Fruit fly (Drosophila melanogaster) whole organism, embryonic: Measurements from ENCODE around the gene Gr98b.

Source experiments
- Adf1 ChIP-seq: fragments of 200-800 bp; sonication (Bioruptor generic); IDR thresholded peaks from 2 replicates; pipeline ENCODE4 v1.3.6; 2022; ENCODE audit warnings: missing biosample characterization, missing genetic modification characterization
- B-H2 ChIP-seq: fragments of 200-800 bp; sonication (Bioruptor generic); optimal IDR thresholded peaks from 2 replicates; lab custom pipeline; 2018; ENCODE audit warnings: missing biosample characterization, mild to moderate bottlenecking, missing genetic modification characterization
- BEAF-32 ChIP-seq: fragments of 200-800 bp; sonication (Bioruptor generic); optimal IDR thresholded peaks from 3 replicates; lab custom pipeline; 2017; ENCODE audit warnings: missing biosample characterization, missing genetic modification characterization, mild to moderate bottlenecking, moderate library complexity, missing genetic modification reagents
- BtbVII ChIP-seq: fragments of 200-800 bp; sonication (Bioruptor generic); optimal IDR thresholded peaks from 3 replicates; lab custom pipeline; 2017; ENCODE audit warnings: missing biosample characterization, mild to moderate bottlenecking, missing genetic modification characterization
- CG1024 ChIP-seq: fragments of 200-800 bp; sonication (Bioruptor generic); IDR thresholded peaks from 2 replicates; pipeline ENCODE4 v1.3.6; 2022; ENCODE audit warnings: missing biosample characterization, missing genetic modification characterization
- CG10321 ChIP-seq: fragments of 200-800 bp; sonication (Bioruptor generic); IDR thresholded peaks from 2 replicates; pipeline ENCODE4 v1.3.6; 2022; ENCODE audit warnings: missing biosample characterization, missing genetic modification characterization
- CG10366 ChIP-seq: fragments of 200-800 bp; sonication (Bioruptor generic); IDR thresholded peaks from 2 replicates; pipeline ENCODE4 v1.3.6; 2022; ENCODE audit warnings: missing biosample characterization, missing genetic modification characterization
- CG11085 ChIP-seq: fragments of 200-800 bp; sonication (Bioruptor generic); IDR thresholded peaks from 2 replicates; pipeline ENCODE4 v1.3.6; 2022; ENCODE audit warnings: missing biosample characterization, missing genetic modification characterization
- CG12744 ChIP-seq: fragments of 200-800 bp; sonication (Bioruptor generic); optimal IDR thresholded peaks from 2 replicates; lab custom pipeline; 2016; ENCODE audit warnings: missing biosample characterization, missing genetic modification characterization
- CG13123 ChIP-seq: fragments of 200-800 bp; sonication (Bioruptor generic); optimal IDR thresholded peaks from 2 replicates; lab custom pipeline; 2016; ENCODE audit warnings: missing biosample characterization, missing genetic modification characterization
- CG17385 ChIP-seq: fragments of 200-800 bp; sonication (Bioruptor generic); optimal IDR thresholded peaks from 3 replicates; lab custom pipeline; 2018; ENCODE audit warnings: missing biosample characterization, mild to moderate bottlenecking, missing genetic modification characterization
- CG17612 ChIP-seq: fragments of 200-800 bp; sonication (Bioruptor generic); IDR thresholded peaks from 2 replicates; pipeline ENCODE4 v1.3.6; 2022; ENCODE audit warnings: missing biosample characterization, missing genetic modification characterization
- CG1792 ChIP-seq: fragments of 200-800 bp; sonication (Bioruptor generic); optimal IDR thresholded peaks from 2 replicates; lab custom pipeline; 2016; ENCODE audit warnings: missing biosample characterization, missing genetic modification characterization
- CG18619 ChIP-seq: fragments of 200-800 bp; sonication (Bioruptor generic); optimal IDR thresholded peaks from 3 replicates; lab custom pipeline; 2017; ENCODE audit warnings: missing biosample characterization, mild to moderate bottlenecking, missing genetic modification characterization
- CG31224 ChIP-seq: fragments of 200-800 bp; sonication (Bioruptor generic); IDR thresholded peaks from 2 replicates; pipeline ENCODE4 v1.3.6; 2022; ENCODE audit warnings: missing biosample characterization, missing genetic modification characterization
- CG32767 ChIP-seq: fragments of 200-800 bp; sonication (Bioruptor generic); IDR thresholded peaks from 2 replicates; pipeline ENCODE4 v1.3.6; 2022; ENCODE audit warnings: missing biosample characterization, missing genetic modification characterization
- CG33213 ChIP-seq: fragments of 200-800 bp; sonication (Bioruptor generic); optimal IDR thresholded peaks from 3 replicates; lab custom pipeline; 2016; ENCODE audit warnings: missing biosample characterization, missing genetic modification characterization
- CG3407 ChIP-seq: fragments of 200-800 bp; sonication (Bioruptor generic); optimal IDR thresholded peaks from 2 replicates; lab custom pipeline; 2018; ENCODE audit warnings: missing biosample characterization, mild to moderate bottlenecking, missing genetic modification characterization
- CG3847 ChIP-seq: fragments of 200-800 bp; sonication (Bioruptor generic); IDR thresholded peaks from 2 replicates; pipeline ENCODE4 v1.3.6; 2022; ENCODE audit warnings: missing biosample characterization, missing genetic modification characterization
- CG4730 ChIP-seq: fragments of 200-800 bp; sonication (Bioruptor generic); IDR thresholded peaks from 2 replicates; pipeline ENCODE4 v1.3.6; 2022; ENCODE audit warnings: missing biosample characterization, missing genetic modification characterization
- CG5180 ChIP-seq: fragments of 200-800 bp; sonication (Bioruptor generic); optimal IDR thresholded peaks from 3 replicates; lab custom pipeline; 2017; ENCODE audit warnings: missing biosample characterization, missing genetic modification characterization, mild to moderate bottlenecking, moderate library complexity, missing genetic modification reagents
- CG6654 ChIP-seq: fragments of 200-800 bp; sonication (Bioruptor generic); optimal IDR thresholded peaks from 2 replicates; lab custom pipeline; 2017; ENCODE audit warnings: missing biosample characterization, mild to moderate bottlenecking, missing genetic modification characterization
- CG6683 ChIP-seq: fragments of 200-800 bp; sonication (Bioruptor generic); optimal IDR thresholded peaks from 2 replicates; lab custom pipeline; 2017; ENCODE audit warnings: missing biosample characterization, mild to moderate bottlenecking, missing genetic modification characterization, missing genetic modification reagents
- CG6689 ChIP-seq: fragments of 200-800 bp; sonication (Bioruptor generic); IDR thresholded peaks from 2 replicates; pipeline ENCODE4 v1.3.6; 2022; ENCODE audit warnings: missing biosample characterization, missing genetic modification characterization
- CG8944 ChIP-seq: fragments of 200-800 bp; sonication (Bioruptor generic); optimal IDR thresholded peaks from 3 replicates; lab custom pipeline; 2016; ENCODE audit warnings: missing biosample characterization, missing genetic modification characterization
- CG9215 ChIP-seq: fragments of 200-800 bp; sonication (Bioruptor generic); IDR thresholded peaks from 2 replicates; pipeline ENCODE4 v1.3.6; 2022; ENCODE audit warnings: missing biosample characterization, missing genetic modification characterization
- CG9727 ChIP-seq: fragments of 200-800 bp; sonication (Bioruptor generic); optimal IDR thresholded peaks from 3 replicates; lab custom pipeline; 2017; ENCODE audit warnings: missing biosample characterization, mild to moderate bottlenecking, missing genetic modification characterization
- CG9876 ChIP-seq: fragments of 200-800 bp; sonication (Bioruptor generic); optimal IDR thresholded peaks from 2 replicates; lab custom pipeline; 2016; ENCODE audit warnings: missing biosample characterization, missing genetic modification characterization
- Doc2 ChIP-seq: fragments of 200-800 bp; sonication (Bioruptor generic); IDR thresholded peaks from 2 replicates; pipeline ENCODE4 v1.3.6; 2022; ENCODE audit warnings: missing biosample characterization, missing genetic modification characterization
- Ets65A ChIP-seq: fragments of 200-800 bp; sonication (Bioruptor generic); peaks from one replicate; lab custom pipeline; 2016; ENCODE audit warnings: missing biosample characterization, missing genetic modification characterization
- Mes4 ChIP-seq: fragments of 200-800 bp; sonication (Bioruptor generic); optimal IDR thresholded peaks from 2 replicates; lab custom pipeline; 2016; ENCODE audit warnings: missing biosample characterization, missing genetic modification characterization
- Mrtf ChIP-seq: fragments of 200-800 bp; sonication (Bioruptor generic); IDR thresholded peaks from 3 replicates; pipeline ENCODE4 v1.3.6; 2022; ENCODE audit warnings: missing biosample characterization, missing genetic modification characterization
- NK7.1 ChIP-seq: fragments of 200-800 bp; sonication (Bioruptor generic); optimal IDR thresholded peaks from 3 replicates; lab custom pipeline; 2016; ENCODE audit warnings: missing biosample characterization, missing genetic modification characterization
- Six4 ChIP-seq: fragments of 200-800 bp; sonication (Bioruptor generic); optimal IDR thresholded peaks from 2 replicates; lab custom pipeline; 2016; ENCODE audit warnings: missing biosample characterization, missing genetic modification characterization
- Sox100B ChIP-seq: fragments of 200-800 bp; sonication (Bioruptor generic); optimal IDR thresholded peaks from 3 replicates; lab custom pipeline; 2018; ENCODE audit warnings: missing biosample characterization, mild to moderate bottlenecking, missing genetic modification characterization
- Taf1 ChIP-seq: fragments of 200-800 bp; sonication (Bioruptor generic); IDR thresholded peaks from 2 replicates; pipeline ENCODE4 v1.3.6; 2022; ENCODE audit warnings: missing biosample characterization, missing genetic modification characterization
- ara ChIP-seq: fragments of 200-800 bp; sonication (Bioruptor generic); IDR thresholded peaks from 2 replicates; pipeline ENCODE4 v1.3.6; 2022; ENCODE audit warnings: missing biosample characterization, missing genetic modification characterization
- cas ChIP-seq: fragments of 200-800 bp; sonication (Bioruptor generic); IDR thresholded peaks from 2 replicates; pipeline ENCODE4 v1.3.6; 2022; ENCODE audit warnings: missing biosample characterization, missing genetic modification characterization
- cato ChIP-seq: fragments of 200-800 bp; sonication (Bioruptor generic); optimal IDR thresholded peaks from 2 replicates; lab custom pipeline; 2016; ENCODE audit warnings: missing biosample characterization, missing genetic modification characterization, borderline replicate concordance
- chm ChIP-seq: fragments of 200-800 bp; sonication (Bioruptor generic); IDR thresholded peaks from 2 replicates; pipeline ENCODE4 v1.3.6; 2022; ENCODE audit warnings: missing biosample characterization, missing genetic modification characterization
- dm ChIP-seq: fragments of 200-800 bp; sonication (Bioruptor generic); optimal IDR thresholded peaks from 3 replicates; lab custom pipeline; 2016; ENCODE audit warnings: missing biosample characterization, missing genetic modification characterization
- exex ChIP-seq: fragments of 200-800 bp; sonication (Bioruptor generic); optimal IDR thresholded peaks from 4 replicates; lab custom pipeline; 2018; ENCODE audit warnings: missing biosample characterization, mild to moderate bottlenecking, missing genetic modification characterization, moderate library complexity
- fd102C ChIP-seq: fragments of 200-800 bp; sonication (Bioruptor generic); optimal IDR thresholded peaks from 2 replicates; lab custom pipeline; 2018; ENCODE audit warnings: missing biosample characterization, mild to moderate bottlenecking, missing genetic modification characterization, moderate library complexity
- gcm ChIP-seq: fragments of 200-800 bp; sonication (Bioruptor generic); optimal IDR thresholded peaks from 2 replicates; lab custom pipeline; 2019; ENCODE audit warnings: missing biosample characterization, mild to moderate bottlenecking, missing genetic modification characterization, moderate library complexity
- jigr1 ChIP-seq: fragments of 200-800 bp; sonication (Bioruptor generic); IDR thresholded peaks from 3 replicates; pipeline ENCODE4 v1.3.6; 2022; ENCODE audit warnings: missing biosample characterization, missing genetic modification characterization
- lbe ChIP-seq: fragments of 200-800 bp; sonication (Bioruptor generic); optimal IDR thresholded peaks from 2 replicates; lab custom pipeline; 2016; ENCODE audit warnings: missing biosample characterization, mild to moderate bottlenecking, missing genetic modification characterization
- lmd ChIP-seq: fragments of 200-800 bp; sonication (Bioruptor generic); IDR thresholded peaks from 2 replicates; pipeline ENCODE4 v1.3.6; 2022; ENCODE audit warnings: missing biosample characterization, missing genetic modification characterization
- nau ChIP-seq: fragments of 200-800 bp; sonication (Bioruptor generic); optimal IDR thresholded peaks from 3 replicates; lab custom pipeline; 2017; ENCODE audit warnings: missing biosample characterization, mild to moderate bottlenecking, missing genetic modification characterization, missing genetic modification reagents
- nmo ChIP-seq: fragments of 200-800 bp; sonication (Bioruptor generic); optimal IDR thresholded peaks from 2 replicates; lab custom pipeline; 2018; ENCODE audit warnings: missing biosample characterization, mild to moderate bottlenecking, missing genetic modification characterization, moderate library complexity
- phol ChIP-seq: fragments of 200-800 bp; sonication (Bioruptor generic); optimal IDR thresholded peaks from 3 replicates; lab custom pipeline; 2018; ENCODE audit warnings: missing biosample characterization, mild to moderate bottlenecking, missing genetic modification characterization, moderate library complexity
- sna ChIP-seq: fragments of 200-800 bp; sonication (Bioruptor generic); IDR thresholded peaks from 2 replicates; pipeline ENCODE4 v1.3.6; 2022; ENCODE audit warnings: missing biosample characterization, missing genetic modification characterization; ENCODE audit not compliant: partially characterized antibody

Gene Gr98b

dm6 chr3R:27554964-27555363, 12.7 kb downstream of the Gr98b start (continued):
- TF ChIP-seq CG1024 (GFP tag; lab: Robert Waterston, UW) (peak; percentile 74), CG17612 (GFP tag; lab: Robert Waterston, UW) (peak; percentile 51; the same call in 1 of the 2 replicates), CG17385 (peak; percentile 75), CG11085 (GFP tag; lab: Robert Waterston, UW) (peak; percentile 43), Mrtf (GFP tag; lab: Robert Waterston, UW) (peak; percentile 69; the same call in 1 of the 3 replicates), CG12744 (GFP tag; lab: Kevin White, UChicago) (peak; percentile 55), CG33213 (GFP tag; lab: Kevin White, UChicago) (peak; percentile 60), fd102C (GFP tag; lab: Kevin White, UChicago) (no peak), B-H2 (GFP tag; lab: Kevin White, UChicago) (no peak), CG1792 (peak; percentile 64), cato (GFP tag; lab: Kevin White, UChicago) (peak; percentile 56), gcm (peak; percentile 81), CG3407 (GFP tag; lab: Kevin White, UChicago) (peak; percentile 71), CG9727 (GFP tag; lab: Kevin White, UChicago) (peak; percentile 76), BtbVII (GFP tag; lab: Kevin White, UChicago) (peak; percentile 69), nmo (GFP tag; lab: Kevin White, UChicago) (peak; percentile 89), lmd (GFP tag; lab: Robert Waterston, UW) (peak; percentile 84), CG6654 (GFP tag; lab: Kevin White, UChicago) (peak; percentile 62), exex (tag; lab: Kevin White, UChicago) (peak; percentile 24), CG6683 (GFP tag; lab: Kevin White, UChicago) (peak; percentile 51), Adf1 (GFP tag; lab: Robert Waterston, UW) (peak; percentile 37), CG5180 (GFP tag; lab: Kevin White, UChicago) (peak; percentile 70), CG9876 (peak; percentile 56), CG13123 (GFP tag; lab: Kevin White, UChicago) (peak; percentile 54), CG8944 (peak; percentile 81), BEAF-32 (GFP tag; lab: Kevin White, UChicago) (no peak), CG9215 (GFP tag; lab: Robert Waterston, UW) (peak; percentile 59), CG4730 (GFP tag; lab: Robert Waterston, UW) (peak; percentile 64), CG6689 (peak; percentile 80), dm (peak; percentile 68), Doc2 (GFP tag; lab: Robert Waterston, UW) (no peak), Ets65A (peak; percentile 95), chm (GFP tag; lab: Robert Waterston, UW) (0 out of 2 replicates have a peak, but pooled peaks have one; percentile 26), NK7.1 (peak; percentile 51), sna (no peak), Six4 (GFP tag; lab: Kevin White, UChicago) (peak; percentile 75), jigr1 (GFP tag; lab: Robert Waterston, UW) (peak; percentile 63; the same call in 2 of the 3 replicates), CG10366 (peak; percentile 81), CG10321 (GFP tag; lab: Robert Waterston, UW) (0 out of 2 replicates have a peak, but pooled peaks have one; percentile 30), CG3847 (GFP tag; lab: Robert Waterston, UW) (peak; percentile 74), lbe (no peak), phol (tag; lab: Kevin White, UChicago) (peak; percentile 90), Taf1 (GFP tag; lab: Robert Waterston, UW) (peak; percentile 19; the same call in 1 of the 2 replicates), Mes4 (GFP tag; lab: Kevin White, UChicago) (peak; percentile 75), CG31224 (GFP tag; lab: Robert Waterston, UW) (peak; percentile 66), CG18619 (GFP tag; lab: Kevin White, UChicago) (peak; percentile 68), Sox100B (GFP tag; lab: Kevin White, UChicago) (peak; percentile 81), cas (GFP tag; lab: Robert Waterston, UW) (0 out of 2 replicates have a peak, but pooled peaks have one; percentile 47), CG32767 (GFP tag; lab: Robert Waterston, UW) (peak; percentile 78), ara (GFP tag; lab: Robert Waterston, UW) (peak; percentile 84), nau (peak; percentile 79)
